Fruit fly (Drosophila melanogaster) whole organism, prepupa: ENCODE measurements around the gene Or85a.
A peak's percentile ranks its signal among the peaks of the same experiment; 100 is the strongest.

Source experiments
- CG10631 ChIP-seq: fragments of 200-800 bp; sonication (Bioruptor generic); optimal IDR thresholded peaks from 2 replicates; lab custom pipeline; 2016; ENCODE audit warnings: missing biosample characterization, missing genetic modification characterization
- CG11762 ChIP-seq: fragments of 200-800 bp; sonication (Bioruptor generic); optimal IDR thresholded peaks from 3 replicates; lab custom pipeline; 2016; ENCODE audit warnings: missing biosample characterization, missing genetic modification characterization; ENCODE audit not compliant: insufficient read depth
- CG11902 ChIP-seq: fragments of 200-800 bp; sonication (Bioruptor generic); optimal IDR thresholded peaks from 3 replicates; lab custom pipeline; 2016; ENCODE audit warnings: missing biosample characterization, missing genetic modification characterization
- CG3032 ChIP-seq: fragments of 200-800 bp; optimal IDR thresholded peaks from 2 replicates; lab custom pipeline; 2019; ENCODE audit warnings: missing biosample characterization, mild to moderate bottlenecking, missing genetic modification characterization, moderate library complexity
- CG34406 ChIP-seq: fragments of 200-800 bp; sonication (Bioruptor generic); optimal IDR thresholded peaks from 3 replicates; lab custom pipeline; 2016; ENCODE audit warnings: missing biosample characterization, missing genetic modification characterization
- CG4318 ChIP-seq: fragments of 200-800 bp; sonication (Bioruptor generic); optimal IDR thresholded peaks from 3 replicates; lab custom pipeline; 2017; ENCODE audit warnings: missing biosample characterization, mild to moderate bottlenecking, missing genetic modification characterization
- CG6163 ChIP-seq: fragments of 200-800 bp; sonication (Bioruptor generic); IDR thresholded peaks from 3 replicates; pipeline ENCODE4 v1.3.6; 2022; ENCODE audit warnings: missing biosample characterization, missing genetic modification characterization
- CG6276 ChIP-seq: fragments of 200-800 bp; sonication (Bioruptor generic); optimal IDR thresholded peaks from 2 replicates; lab custom pipeline; 2017; ENCODE audit warnings: missing biosample characterization, mild to moderate bottlenecking, missing genetic modification characterization
- CG6854 ChIP-seq: fragments of 200-800 bp; sonication (Bioruptor generic); optimal IDR thresholded peaks from 2 replicates; lab custom pipeline; 2017; ENCODE audit warnings: missing biosample characterization, mild to moderate bottlenecking, missing genetic modification characterization
- CG8119 ChIP-seq: fragments of 200-800 bp; sonication (Bioruptor generic); IDR thresholded peaks from 3 replicates; pipeline ENCODE4 v1.3.6; 2022; ENCODE audit warnings: missing biosample characterization, missing genetic modification characterization
- CG8319 ChIP-seq: fragments of 200-800 bp; sonication (Bioruptor generic); optimal IDR thresholded peaks from 3 replicates; lab custom pipeline; 2016; ENCODE audit warnings: missing biosample characterization, missing genetic modification characterization
- CG8632 ChIP-seq: fragments of 200-800 bp; sonication (Bioruptor generic); optimal IDR thresholded peaks from 3 replicates; lab custom pipeline; 2016; ENCODE audit warnings: missing biosample characterization, missing genetic modification characterization
- CG9139 ChIP-seq: fragments of 200-800 bp; sonication (Bioruptor generic); optimal IDR thresholded peaks from 3 replicates; lab custom pipeline; 2017; ENCODE audit warnings: missing biosample characterization, mild to moderate bottlenecking, missing genetic modification characterization
- Eip75B ChIP-seq: fragments of 200-800 bp; sonication (Bioruptor generic); optimal IDR thresholded peaks from 3 replicates; lab custom pipeline; 2016; ENCODE audit warnings: missing biosample characterization, missing genetic modification characterization
- Eip78C ChIP-seq: fragments of 200-800 bp; sonication (Bioruptor generic); peaks from one replicate; lab custom pipeline; 2016; ENCODE audit warnings: missing biosample characterization, missing genetic modification characterization
- Eip93F ChIP-seq: fragments of 200-800 bp; sonication (Bioruptor generic); optimal IDR thresholded peaks from 2 replicates; lab custom pipeline; 2016; ENCODE audit warnings: missing biosample characterization, mild to moderate bottlenecking, missing genetic modification characterization
- Gug ChIP-seq: fragments of 200-800 bp; sonication (Bioruptor generic); IDR thresholded peaks from 2 replicates; pipeline ENCODE4 v1.3.6; 2022; ENCODE audit warnings: missing biosample characterization, missing genetic modification characterization
- Hr38 ChIP-seq: sonication (Bioruptor generic); optimal IDR thresholded peaks from 2 replicates; lab custom pipeline; 2016; ENCODE audit warnings: missing biosample characterization, missing genetic modification characterization
- Lpt ChIP-seq: fragments of 200-800 bp; sonication (Bioruptor generic); optimal IDR thresholded peaks from 3 replicates; lab custom pipeline; 2016; ENCODE audit warnings: missing biosample characterization, missing genetic modification characterization
- OdsH ChIP-seq: fragments of 200-800 bp; sonication (Bioruptor generic); optimal IDR thresholded peaks from 3 replicates; lab custom pipeline; 2016; ENCODE audit warnings: missing biosample characterization, missing genetic modification characterization
- Smox ChIP-seq: fragments of 200-800 bp; sonication (Bioruptor generic); optimal IDR thresholded peaks from 3 replicates; lab custom pipeline; 2016; ENCODE audit warnings: missing biosample characterization, missing genetic modification characterization
- eg ChIP-seq: fragments of 200-800 bp; sonication (Bioruptor generic); IDR thresholded peaks from 3 replicates; pipeline ENCODE4 v1.3.6; 2022; ENCODE audit warnings: missing biosample characterization, missing genetic modification characterization
- esn ChIP-seq: fragments of 200-800 bp; sonication (Bioruptor generic); optimal IDR thresholded peaks from 2 replicates; lab custom pipeline; 2016; ENCODE audit warnings: missing biosample characterization, mild to moderate bottlenecking, missing genetic modification characterization, moderate library complexity
- fd85E ChIP-seq: fragments of 200-800 bp; sonication (Bioruptor generic); optimal IDR thresholded peaks from 3 replicates; lab custom pipeline; 2016; ENCODE audit warnings: missing biosample characterization, missing genetic modification characterization
- fkh ChIP-seq: fragments of 200-800 bp; sonication (Bioruptor generic); optimal IDR thresholded peaks from 3 replicates; lab custom pipeline; 2017; ENCODE audit warnings: missing biosample characterization, mild to moderate bottlenecking, missing genetic modification characterization, moderate library complexity
- net ChIP-seq: fragments of 200-800 bp; sonication (Bioruptor generic); optimal IDR thresholded peaks from 3 replicates; lab custom pipeline; 2016; ENCODE audit warnings: missing biosample characterization, missing genetic modification characterization
- salr ChIP-seq, 2 experiments: fragments of 200-800 bp; sonication (Bioruptor generic); optimal IDR thresholded peaks; 3 replicates each; lab custom pipeline; 2016 to 2018; ENCODE audit warnings: missing biosample characterization in 2 of 2, missing genetic modification characterization in 2 of 2, mild to moderate bottlenecking in 1 of 2
- ss ChIP-seq, 2 experiments: fragments of 200-800 bp; sonication (Bioruptor generic); optimal IDR thresholded peaks; 2 replicates in 1 of 2; 3 replicates in 1 of 2; lab custom pipeline; 2017 to 2018; ENCODE audit warnings: mild to moderate bottlenecking in 2 of 2, missing biosample characterization in 2 of 2, missing genetic modification characterization in 2 of 2, moderate library complexity in 1 of 2
- svp ChIP-seq: fragments of 200-800 bp; sonication (Bioruptor generic); peaks from one replicate; lab custom pipeline; 2016; ENCODE audit warnings: missing biosample characterization, missing genetic modification characterization
- topi ChIP-seq: fragments of 200-800 bp; sonication (Bioruptor generic); optimal IDR thresholded peaks from 3 replicates; lab custom pipeline; 2016; ENCODE audit warnings: missing biosample characterization, missing genetic modification characterization
- vri ChIP-seq: fragments of 200-800 bp; sonication (Bioruptor generic); optimal IDR thresholded peaks from 3 replicates; lab custom pipeline; 2016; ENCODE audit warnings: missing biosample characterization, mild to moderate bottlenecking, missing genetic modification characterization

Or85a gene

DNA sequence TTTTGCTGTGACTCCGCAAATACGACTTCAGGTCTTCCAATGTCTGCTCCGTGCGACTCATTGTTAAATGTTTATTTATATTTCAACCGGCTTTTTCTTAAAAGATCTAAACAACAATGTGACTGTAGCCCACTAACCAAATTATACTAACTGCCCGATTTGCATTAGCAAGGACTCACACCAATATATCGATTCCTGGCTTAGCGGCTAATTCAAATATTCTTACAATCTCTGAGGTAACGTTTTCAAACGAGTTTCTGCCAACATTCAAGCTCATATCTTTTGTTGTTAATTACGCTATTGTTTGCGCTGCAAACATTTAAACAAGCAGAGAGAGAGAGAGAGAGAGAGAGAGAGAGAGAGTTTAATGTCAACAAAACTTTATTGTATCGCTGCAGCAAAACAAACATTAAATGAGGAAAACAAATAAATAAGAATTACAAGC, 13.0 kb upstream of the Or85a start, which contains the start of gene tex:
TSS of gene tex (minus strand) at position 131 of the 445 bp plus-strand sequence.
- peak; percentile 34 for TF ChIP-seq Eip78C (GFP tag; lab: Kevin White, UChicago)
- TF ChIP-seq fkh (GFP tag; lab: Kevin White, UChicago), result peak; percentile 72
- TF ChIP-seq CG10631 (GFP tag; lab: Kevin White, UChicago), result no peak

DNA sequence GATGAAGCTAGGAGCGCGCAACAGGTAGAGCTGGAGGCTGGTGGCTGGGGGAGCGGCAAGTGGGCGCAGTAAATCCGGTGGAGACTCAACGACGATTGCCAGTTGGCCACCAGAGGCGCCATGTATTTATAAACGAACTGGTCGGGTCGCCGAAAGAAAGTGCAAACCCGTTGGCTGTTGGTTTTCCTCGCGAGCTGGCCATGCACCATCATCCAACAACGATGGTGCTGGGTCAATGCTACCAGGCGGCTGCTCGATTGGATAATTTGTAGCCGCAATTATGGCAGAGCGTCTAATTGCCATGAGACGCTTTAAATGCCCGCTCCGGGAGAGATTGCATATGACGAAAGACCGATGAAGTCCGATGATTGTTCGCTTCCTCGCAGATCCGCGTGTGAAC, 10.9 kb upstream of the Or85a start, which contains the start of gene CG11693:
TSS of gene CG11693 (minus strand) at position 101 of the 400 bp plus-strand sequence.
- TF ChIP-seq Hr38 (GFP tag; lab: Kevin White, UChicago) (no peak), ss (GFP tag; optimal IDR thresholded peaks at IDR 0.05; lab: Kevin White, UChicago) (no peak), CG8319 (no peak), Eip78C (GFP tag; lab: Kevin White, UChicago) (no peak), Smox (GFP tag; lab: Kevin White, UChicago) (no peak)

dm6 chr3R:8312037-8312436, 9.5 kb upstream of the Or85a start, which contains the start of the genes CG11694 and CG11698:
TSS of gene CG11694 (minus strand) at chr3R:8312137.
TSS of gene CG11698 (plus strand) at chr3R:8312188.
- TF ChIP-seq CG8319, result no peak
- TF ChIP-seq Gug, result no peak
- no peak for TF ChIP-seq topi (GFP tag; lab: Kevin White, UChicago)
- TF ChIP-seq Eip78C (GFP tag; lab: Kevin White, UChicago), result no peak
- no peak for TF ChIP-seq CG34406 (GFP tag; lab: Kevin White, UChicago)
- TF ChIP-seq Lpt (GFP tag; lab: Kevin White, UChicago), result no peak
- no peak for TF ChIP-seq CG10631 (GFP tag; lab: Kevin White, UChicago)
- TF ChIP-seq CG6854, result no peak
- no peak for TF ChIP-seq CG4318 (GFP tag; lab: Kevin White, UChicago)
- TF ChIP-seq CG11902 (GFP tag; lab: Kevin White, UChicago), result no peak
- TF ChIP-seq salr (GFP tag; optimal IDR thresholded peaks at IDR 0.05; lab: Kevin White, UChicago), result no peak
- no peak for TF ChIP-seq vri (GFP tag; lab: Kevin White, UChicago)
- no peak for TF ChIP-seq net (GFP tag; lab: Kevin White, UChicago)
- no peak for TF ChIP-seq CG9139 (GFP tag; lab: Kevin White, UChicago)
- TF ChIP-seq OdsH (GFP tag; lab: Kevin White, UChicago), result no peak
- TF ChIP-seq ss (GFP tag; optimal IDR thresholded peaks at IDR 0.05; lab: Kevin White, UChicago), result no peak
- no peak for TF ChIP-seq CG11762 (GFP tag; lab: Kevin White, UChicago)
- no peak for TF ChIP-seq CG8632 (GFP tag; lab: Kevin White, UChicago)

DNA sequence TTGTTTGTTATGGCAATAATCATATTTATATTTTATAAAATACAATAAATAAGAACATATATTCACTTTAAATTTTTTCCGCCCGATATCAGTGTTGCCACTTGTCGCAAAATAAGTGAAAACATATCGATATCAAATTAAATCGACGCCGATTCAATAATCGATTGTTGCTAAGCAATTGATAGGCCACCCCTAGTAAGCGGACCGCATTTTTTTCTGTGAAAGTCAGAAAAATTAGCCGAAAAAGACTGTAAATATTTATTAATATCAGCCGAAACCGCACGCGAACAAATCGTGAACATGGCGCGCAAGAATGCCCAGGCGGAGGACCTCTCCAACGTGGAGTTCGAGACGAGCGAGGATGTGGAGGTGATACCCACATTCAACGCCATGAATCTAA, 8.5 kb upstream of the Or85a start, which contains the start of gene CG7483:
TSS of gene CG7483 (plus strand) at position 171 of the 400 bp plus-strand sequence.
- TF ChIP-seq CG4318 (GFP tag; lab: Kevin White, UChicago), result no peak
- no peak for TF ChIP-seq CG8119 (GFP tag; lab: Robert Waterston, UW)
- no peak for TF ChIP-seq Eip93F
- TF ChIP-seq CG6276 (GFP tag; lab: Kevin White, UChicago), result no peak
- TF ChIP-seq CG11902 (GFP tag; lab: Kevin White, UChicago), result no peak
- TF ChIP-seq Eip78C (GFP tag; lab: Kevin White, UChicago), result peak; percentile 52
- TF ChIP-seq CG10631 (GFP tag; lab: Kevin White, UChicago), result no peak
- no peak for TF ChIP-seq CG6854

- TF ChIP-seq Eip75B (GFP tag; lab: Kevin White, UChicago) (no peak), esn (peak; percentile 11), CG6163 (GFP tag; lab: Robert Waterston, UW) (peak; percentile 30; the same call in 1 of the 3 replicates), Hr38 (GFP tag; lab: Kevin White, UChicago) (no peak)
Observed at dm6 chr3R:8316344-8317105, 5.0 kb upstream of the Or85a start, which contains the start of gene Coq2. TSS of gene Coq2 (minus strand) at chr3R:8316543.

DNA sequence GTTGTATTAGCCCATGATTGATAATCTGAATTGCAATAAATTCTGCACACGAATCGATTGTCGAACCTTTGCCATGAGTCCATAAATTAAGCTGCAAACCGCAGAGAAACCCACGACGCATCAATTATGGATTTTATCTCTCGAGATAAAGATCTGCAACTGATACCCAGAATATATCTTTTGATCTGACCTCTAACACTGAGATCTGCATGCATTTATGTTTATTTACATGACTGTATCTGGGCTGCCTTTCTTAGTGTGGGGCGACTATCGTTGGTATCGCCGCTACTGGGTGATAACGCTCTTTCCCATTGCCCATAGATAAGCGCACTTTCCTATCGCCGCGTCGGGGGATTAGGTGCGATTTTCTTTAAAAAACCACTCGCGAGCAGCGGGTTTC, 4.3 kb upstream of the Or85a start, which contains the start of gene Ctr1B:
TSS of gene Ctr1B (plus strand) at position 398 of the 400 bp plus-strand sequence.
- TF ChIP-seq CG3032, result no peak
- no peak for TF ChIP-seq ss (GFP tag; optimal IDR thresholded peaks at IDR 0.05; lab: Kevin White, UChicago)
- TF ChIP-seq vri (GFP tag; lab: Kevin White, UChicago), result no peak
- TF ChIP-seq Eip78C (GFP tag; lab: Kevin White, UChicago), result peak; percentile 53
- no peak for TF ChIP-seq fd85E (GFP tag; lab: Kevin White, UChicago)
- 0 out of 3 replicates have a peak, but pooled peaks have one; percentile 39 for TF ChIP-seq eg
- no peak for TF ChIP-seq OdsH (GFP tag; lab: Kevin White, UChicago)
- no peak for TF ChIP-seq svp (GFP tag; lab: Kevin White, UChicago)
